Fruit fly (Drosophila melanogaster) whole organism, embryonic: Measurements from ENCODE around the gene tbrd-1.

ENCODE experiments used
- Awh ChIP-seq: fragments of 200-800 bp; sonication (Bioruptor generic); IDR thresholded peaks from 2 replicates; pipeline ENCODE4, ENCODE4 v1.3.6; 2022; ENCODE audit warnings: missing biosample characterization, missing genetic modification characterization
- CG10979 ChIP-seq: fragments of 200-800 bp; sonication (Bioruptor generic); optimal IDR thresholded peaks from 2 replicates; lab custom pipeline; 2018; ENCODE audit warnings: missing biosample characterization, mild to moderate bottlenecking, missing genetic modification characterization, moderate library complexity
- CG1233 ChIP-seq: fragments of 200-800 bp; sonication (Bioruptor generic); optimal IDR thresholded peaks from 4 replicates; lab custom pipeline; 2018; ENCODE audit warnings: missing biosample characterization, mild to moderate bottlenecking, missing genetic modification characterization
- CG13296 ChIP-seq: fragments of 200-800 bp; sonication (Bioruptor generic); optimal IDR thresholded peaks from 3 replicates; lab custom pipeline; 2018; ENCODE audit warnings: missing biosample characterization, mild to moderate bottlenecking, missing genetic modification characterization
- CG13424 ChIP-seq: fragments of 200-800 bp; sonication (Bioruptor generic); optimal IDR thresholded peaks from 2 replicates; lab custom pipeline; 2019; ENCODE audit warnings: missing biosample characterization, mild to moderate bottlenecking, missing genetic modification characterization, moderate library complexity
- CG14050 ChIP-seq: fragments of 200-800 bp; sonication (Bioruptor generic); IDR thresholded peaks from 3 replicates; pipeline ENCODE4 v1.3.6; 2022; ENCODE audit warnings: missing biosample characterization, missing genetic modification characterization
- CG15011 ChIP-seq: fragments of 200-800 bp; sonication (Bioruptor generic); optimal IDR thresholded peaks from 3 replicates; lab custom pipeline; 2018; ENCODE audit warnings: missing biosample characterization, mild to moderate bottlenecking, missing genetic modification characterization
- CG15479 ChIP-seq: fragments of 200-800 bp; sonication (Bioruptor generic); optimal IDR thresholded peaks from 3 replicates; lab custom pipeline; 2019; ENCODE audit warnings: missing biosample characterization, mild to moderate bottlenecking, missing genetic modification characterization, moderate library complexity
- CG16863 ChIP-seq: fragments of 200-800 bp; sonication (Bioruptor generic); optimal IDR thresholded peaks from 3 replicates; lab custom pipeline; 2016; ENCODE audit warnings: missing biosample characterization, missing genetic modification characterization
- CG18011 ChIP-seq: fragments of 200-800 bp; sonication (Bioruptor generic); optimal IDR thresholded peaks from 2 replicates; lab custom pipeline; 2017; ENCODE audit warnings: missing biosample characterization, missing genetic modification characterization, mild to moderate bottlenecking, moderate library complexity, missing genotype
- CG2129 ChIP-seq: fragments of 200-800 bp; sonication (Bioruptor generic); IDR thresholded peaks from 2 replicates; pipeline ENCODE4 v1.3.6; 2022; ENCODE audit warnings: missing biosample characterization, missing genetic modification characterization; ENCODE audit not compliant: partially characterized antibody
- CG2678 ChIP-seq: fragments of 200-800 bp; sonication (Bioruptor generic); optimal IDR thresholded peaks from 3 replicates; lab custom pipeline; 2019; ENCODE audit warnings: missing biosample characterization, mild to moderate bottlenecking, missing genetic modification characterization, moderate library complexity
- CG30403 ChIP-seq: fragments of 200-800 bp; sonication (Bioruptor generic); optimal IDR thresholded peaks from 3 replicates; lab custom pipeline; 2016; ENCODE audit warnings: missing biosample characterization, missing genetic modification characterization
- CG3065 ChIP-seq: fragments of 200-800 bp; sonication (Bioruptor generic); optimal IDR thresholded peaks from 2 replicates; lab custom pipeline; 2016; ENCODE audit warnings: missing biosample characterization, missing genetic modification characterization
- CG33557 ChIP-seq: fragments of 200-800 bp; sonication (Bioruptor generic); optimal IDR thresholded peaks from 2 replicates; lab custom pipeline; 2019; ENCODE audit warnings: missing biosample characterization, mild to moderate bottlenecking, missing genetic modification characterization, moderate library complexity
- CG3407 ChIP-seq: fragments of 200-800 bp; sonication (Bioruptor generic); optimal IDR thresholded peaks from 2 replicates; lab custom pipeline; 2018; ENCODE audit warnings: missing biosample characterization, mild to moderate bottlenecking, missing genetic modification characterization
- CG4820 ChIP-seq: fragments of 200-800 bp; sonication (Bioruptor generic); optimal IDR thresholded peaks from 3 replicates; lab custom pipeline; 2016; ENCODE audit warnings: missing biosample characterization, missing genetic modification characterization
- CG4854 ChIP-seq: fragments of 200-800 bp; sonication (Bioruptor generic); optimal IDR thresholded peaks from 2 replicates; lab custom pipeline; 2016; ENCODE audit warnings: missing biosample characterization, missing genetic modification characterization, inconsistent platforms
- CG6791 ChIP-seq: fragments of 200-800 bp; sonication (Bioruptor generic); IDR thresholded peaks from 3 replicates; pipeline ENCODE4 v1.3.6; 2022; ENCODE audit warnings: missing biosample characterization, missing genetic modification characterization; ENCODE audit not compliant: partially characterized antibody
- CG7963 ChIP-seq: fragments of 200-800 bp; sonication (Bioruptor generic); IDR thresholded peaks from 3 replicates; pipeline ENCODE4 v1.3.6; 2022; ENCODE audit warnings: missing biosample characterization, missing genetic modification characterization; ENCODE audit not compliant: partially characterized antibody
- CoRest ChIP-seq: fragments of 200-800 bp; sonication (Bioruptor generic); optimal IDR thresholded peaks from 3 replicates; lab custom pipeline; 2018; ENCODE audit warnings: missing biosample characterization, mild to moderate bottlenecking, missing genetic modification characterization, moderate library complexity
- HHEX ChIP-seq: fragments of 200-800 bp; sonication (Bioruptor generic); optimal IDR thresholded peaks from 3 replicates; lab custom pipeline; 2017; ENCODE audit warnings: missing biosample characterization, mild to moderate bottlenecking, missing genetic modification characterization, missing genetic modification reagents
- HLH3B ChIP-seq: fragments of 200-800 bp; sonication (Bioruptor generic); IDR thresholded peaks from 2 replicates; pipeline ENCODE4 v1.3.6; 2022; ENCODE audit warnings: missing biosample characterization, missing genetic modification characterization
- HmgD ChIP-seq: fragments of 200-800 bp; sonication (Bioruptor generic); optimal IDR thresholded peaks from 3 replicates; lab custom pipeline; 2016; ENCODE audit warnings: missing biosample characterization, missing genetic modification characterization
- Med ChIP-seq: fragments of 200-800 bp; sonication (Bioruptor generic); peaks from one replicate; lab custom pipeline; 2016; ENCODE audit warnings: missing biosample characterization, missing genetic modification characterization, mild to moderate bottlenecking, inconsistent platforms, moderate library complexity
- Mes4 ChIP-seq: fragments of 200-800 bp; sonication (Bioruptor generic); optimal IDR thresholded peaks from 2 replicates; lab custom pipeline; 2016; ENCODE audit warnings: missing biosample characterization, missing genetic modification characterization
- aop ChIP-seq: fragments of 200-800 bp; sonication (Bioruptor generic); IDR thresholded peaks from 2 replicates; pipeline ENCODE4 v1.3.6; 2022; ENCODE audit warnings: missing biosample characterization, missing genetic modification characterization
- bbx ChIP-seq: fragments of 200-800 bp; sonication (Bioruptor generic); IDR thresholded peaks from 2 replicates; pipeline ENCODE4 v1.3.6; 2022; ENCODE audit warnings: missing biosample characterization, missing genetic modification characterization; ENCODE audit not compliant: partially characterized antibody
- bowl ChIP-seq: fragments of 200-800 bp; sonication (Bioruptor generic); IDR thresholded peaks from 2 replicates; pipeline ENCODE4 v1.3.6; 2022; ENCODE audit warnings: missing biosample characterization, missing genetic modification characterization
- bsh ChIP-seq, 2 experiments: fragments of 200-800 bp; sonication (Bioruptor generic); optimal IDR thresholded peaks; 2 replicates each; lab custom pipeline; 2017 to 2018; ENCODE audit warnings: mild to moderate bottlenecking in 2 of 2, missing biosample characterization in 2 of 2, missing genetic modification characterization in 2 of 2, moderate library complexity in 1 of 2
- btn ChIP-seq: fragments of 200-800 bp; sonication (Bioruptor generic); optimal IDR thresholded peaks from 2 replicates; lab custom pipeline; 2016; ENCODE audit warnings: missing biosample characterization, missing genetic modification characterization
- chn ChIP-seq: fragments of 200-800 bp; sonication (Bioruptor generic); optimal IDR thresholded peaks from 2 replicates; lab custom pipeline; 2016; ENCODE audit warnings: missing biosample characterization, missing genetic modification characterization
- gt ChIP-seq: fragments of 200-800 bp; sonication (Bioruptor generic); IDR thresholded peaks from 2 replicates; pipeline ENCODE4 v1.3.6; 2022; ENCODE audit warnings: missing biosample characterization, missing genetic modification characterization
- ken ChIP-seq: fragments of 200-800 bp; sonication (Bioruptor generic); IDR thresholded peaks from 3 replicates; pipeline ENCODE4 v1.3.6; 2022; ENCODE audit warnings: missing biosample characterization, missing genetic modification characterization
- lilli ChIP-seq: fragments of 200-800 bp; sonication (Bioruptor generic); optimal IDR thresholded peaks from 3 replicates; lab custom pipeline; 2016; ENCODE audit warnings: missing biosample characterization, missing genetic modification characterization
- nom ChIP-seq: fragments of 200-800 bp; sonication (Bioruptor generic); optimal IDR thresholded peaks from 2 replicates; lab custom pipeline; 2017; ENCODE audit warnings: missing biosample characterization, missing genetic modification characterization, mild to moderate bottlenecking, moderate library complexity, missing genetic modification reagents
- oc ChIP-seq: fragments of 200-800 bp; sonication (Bioruptor generic); optimal IDR thresholded peaks from 2 replicates; lab custom pipeline; 2018; ENCODE audit warnings: missing biosample characterization, mild to moderate bottlenecking, missing genetic modification characterization, moderate library complexity
- pan ChIP-seq, 4 experiments: fragments of >200 bp in 3 of 4; fragments of 200-800 bp in 1 of 4; sonication (Bioruptor generic) in 1 of 4; optimal IDR thresholded peaks in 3 of 4; IDR thresholded peaks in 1 of 4; 2 replicates each; pipeline versions ENCODE4 v1.3.6 to Lab custom; 2017 to 2022; ENCODE audit warnings: missing biosample characterization in 2 of 4, missing genetic modification characterization in 2 of 4, mixed read lengths in 1 of 4
- pita ChIP-seq: fragments of 200-800 bp; sonication (Bioruptor generic); optimal IDR thresholded peaks from 2 replicates; lab custom pipeline; 2017; ENCODE audit warnings: missing biosample characterization, mild to moderate bottlenecking, missing genetic modification characterization
- sens ChIP-seq: fragments of 200-800 bp; sonication (Bioruptor generic); peaks from one replicate; lab custom pipeline; 2016; ENCODE audit warnings: missing biosample characterization, missing genetic modification characterization
- sqz ChIP-seq: fragments of 200-800 bp; sonication (Bioruptor generic); optimal IDR thresholded peaks from 3 replicates; lab custom pipeline; 2018; ENCODE audit warnings: missing biosample characterization, mild to moderate bottlenecking, missing genetic modification characterization
- sr ChIP-seq: fragments of 200-800 bp; sonication (Bioruptor generic); IDR thresholded peaks from 3 replicates; pipeline ENCODE4 v1.3.6; 2022; ENCODE audit warnings: missing biosample characterization, missing genetic modification characterization
- tll ChIP-seq, 2 experiments: fragments of 200-800 bp in 1 of 2; fragments of >200 bp in 1 of 2; sonication (Bioruptor generic) in 1 of 2; optimal IDR thresholded peaks; 2 replicates each; lab custom pipeline; 2017 to 2019; ENCODE audit warnings: missing biosample characterization in 2 of 2, missing genetic modification characterization in 2 of 2, mild to moderate bottlenecking in 1 of 2, moderate library complexity in 1 of 2
- ttk ChIP-seq: fragments of 200-800 bp; sonication (Bioruptor generic); IDR thresholded peaks from 2 replicates; pipeline ENCODE4 v2.1.2; 2022; ENCODE audit warnings: missing biosample characterization, missing genetic modification characterization

tbrd-1 gene

DNA sequence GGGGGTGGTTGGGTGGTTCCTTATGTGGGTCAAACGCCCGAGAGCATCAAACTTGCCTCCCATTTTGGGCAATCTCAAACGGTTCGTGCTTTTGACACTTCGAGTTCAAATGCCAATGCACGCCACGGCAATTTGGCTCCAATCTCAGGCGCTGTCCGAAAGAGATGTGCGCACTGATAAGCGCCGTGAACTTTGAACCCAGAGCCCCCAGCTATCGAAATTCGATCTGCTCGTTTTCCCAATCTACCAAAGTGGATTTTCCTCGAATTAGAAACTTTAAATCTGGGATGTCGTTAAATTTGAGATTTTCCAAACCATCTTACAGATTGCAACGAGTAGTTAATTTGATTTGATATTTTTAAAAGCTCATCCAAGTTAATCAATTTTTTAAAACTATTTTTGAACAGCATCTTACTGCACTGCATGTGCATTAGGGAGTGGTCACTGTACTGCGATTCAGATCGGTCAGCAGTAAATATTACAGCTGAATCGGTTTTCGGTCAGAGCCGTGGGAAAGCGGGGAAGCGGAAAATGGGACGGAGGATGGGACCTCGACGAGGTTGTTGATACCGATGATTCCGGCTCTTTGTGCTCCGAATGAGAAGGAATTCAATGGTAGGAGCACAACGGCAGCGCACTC is 9.2 kb downstream of the tbrd-1 start (continued):
- TF ChIP-seq sr (GFP tag; lab: Robert Waterston, UW) (no peak), chn (GFP tag; lab: Kevin White, UChicago) (no peak), CG15011 (GFP tag; lab: Kevin White, UChicago) (no peak), CG6791 (no peak), CG1233 (GFP tag; lab: Kevin White, UChicago) (no peak), CG2129 (no peak), pan (optimal IDR thresholded peaks at IDR 0.05; lab: Kevin White, UChicago) (no peak), pan (GFP tag; optimal IDR thresholded peaks at IDR 0.05 in 1 of 2, IDR thresholded peaks at IDR 0.05 in 1 of 2) (no peak), CG3407 (GFP tag; lab: Kevin White, UChicago) (no peak), CG7963 (GFP tag; lab: Robert Waterston, UW) (no peak), ttk (no peak)

DNA sequence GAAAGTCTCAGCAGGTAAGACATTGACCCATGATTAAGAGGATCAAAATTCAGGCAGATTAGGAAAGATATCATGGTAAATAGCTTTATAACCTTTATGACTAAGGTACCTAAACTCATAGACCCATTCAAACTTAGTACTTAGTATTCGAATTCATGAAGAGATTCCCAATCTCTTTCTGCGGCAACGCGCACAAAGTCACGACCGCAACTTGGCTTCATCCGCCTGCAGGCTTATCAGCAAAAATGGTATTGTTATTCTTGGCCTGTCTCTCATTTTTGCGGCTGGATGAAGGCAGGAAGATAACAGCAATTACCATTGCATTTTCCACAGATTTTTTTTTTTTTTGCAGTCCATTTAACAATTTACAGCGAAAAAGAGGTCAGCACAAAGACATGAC is 13.1 kb downstream of the tbrd-1 start:
- TF ChIP-seq CG15479 (peak; percentile 65), sqz (no peak), bowl (GFP tag; lab: Robert Waterston, UW) (no peak), tll (GFP tag; optimal IDR thresholded peaks at IDR 0.05; lab: Kevin White, UChicago) (peak in 1 of 2 experiments; percentile 49), CG10979 (no peak), oc (tag; lab: Kevin White, UChicago) (no peak), pita (no peak), CG3065 (GFP tag; lab: Kevin White, UChicago) (no peak), HHEX (no peak), CG16863 (GFP tag; lab: Kevin White, UChicago) (no peak), CG30403 (GFP tag; lab: Kevin White, UChicago) (no peak)
- TF ChIP-seq, all 482 proteins: peak for 2

DNA sequence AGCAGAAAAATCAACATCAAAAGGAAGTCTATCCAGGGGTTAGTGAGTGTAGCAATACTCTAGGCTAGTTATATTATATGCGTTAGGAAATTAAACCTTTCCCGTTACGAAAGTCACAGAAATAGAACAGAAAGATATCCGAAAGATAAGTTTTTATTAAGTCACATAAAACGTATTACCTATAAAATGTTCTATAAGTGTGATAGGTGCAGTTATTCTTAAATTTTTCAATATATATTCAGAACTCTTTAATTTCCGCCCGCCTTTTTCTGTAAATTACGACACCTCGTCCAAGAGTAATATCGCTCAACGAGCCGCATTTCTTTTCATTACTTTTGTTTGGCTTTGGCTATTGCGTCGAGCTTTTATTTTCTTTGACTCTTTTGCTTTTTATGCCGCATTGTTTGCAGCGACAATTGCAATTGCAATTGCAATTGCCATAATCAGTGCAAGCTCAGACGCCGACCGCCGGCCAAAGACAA is 15.0 kb downstream of the tbrd-1 start:
- TF ChIP-seq bsh (GFP tag; optimal IDR thresholded peaks at IDR 0.05; lab: Kevin White, UChicago) (peak in 1 of 2 experiments; percentile 14), btn (GFP tag; lab: Kevin White, UChicago) (no peak)

- TF ChIP-seq CG10979 (no peak), CG13296 (GFP tag; lab: Kevin White, UChicago) (no peak), CG14050 (GFP tag; lab: Robert Waterston, UW) (no peak), Med (GFP tag; lab: Kevin White, UChicago) (peak; percentile 11), Mes4 (GFP tag; lab: Kevin White, UChicago) (no peak), bbx (GFP tag; lab: Robert Waterston, UW) (no peak), ken (GFP tag; lab: Robert Waterston, UW) (no peak), Awh (GFP tag; lab: Robert Waterston, UW) (peak; percentile 40; the same call in 1 of the 2 replicates), CG18011 (GFP tag; lab: Kevin White, UChicago) (no peak), CG13424 (tag; lab: Kevin White, UChicago) (no peak), CoRest (no peak), sens (GFP tag; lab: Kevin White, UChicago) (peak; percentile 22), aop (GFP tag; lab: Robert Waterston, UW) (no peak), HLH3B (no peak), CG4854 (GFP tag; lab: Kevin White, UChicago) (no peak), gt (GFP tag; lab: Robert Waterston, UW) (no peak), HmgD (GFP tag; lab: Kevin White, UChicago) (no peak), CG4820 (GFP tag; lab: Kevin White, UChicago) (no peak), CG3407 (GFP tag; lab: Kevin White, UChicago) (no peak), CG33557 (GFP tag; lab: Kevin White, UChicago) (peak; percentile 20), nom (GFP tag; lab: Kevin White, UChicago) (peak; percentile 49), CG2678 (tag; lab: Kevin White, UChicago) (no peak), lilli (GFP tag; lab: Kevin White, UChicago) (no peak)
Measured at dm6 chr3R:23877606-23878317, 15.6 kb downstream of the tbrd-1 start.
